Fruit fly (Drosophila melanogaster): Measurements from ENCODE around the gene Pkcdelta.

The Pkcdelta gene

DNA sequence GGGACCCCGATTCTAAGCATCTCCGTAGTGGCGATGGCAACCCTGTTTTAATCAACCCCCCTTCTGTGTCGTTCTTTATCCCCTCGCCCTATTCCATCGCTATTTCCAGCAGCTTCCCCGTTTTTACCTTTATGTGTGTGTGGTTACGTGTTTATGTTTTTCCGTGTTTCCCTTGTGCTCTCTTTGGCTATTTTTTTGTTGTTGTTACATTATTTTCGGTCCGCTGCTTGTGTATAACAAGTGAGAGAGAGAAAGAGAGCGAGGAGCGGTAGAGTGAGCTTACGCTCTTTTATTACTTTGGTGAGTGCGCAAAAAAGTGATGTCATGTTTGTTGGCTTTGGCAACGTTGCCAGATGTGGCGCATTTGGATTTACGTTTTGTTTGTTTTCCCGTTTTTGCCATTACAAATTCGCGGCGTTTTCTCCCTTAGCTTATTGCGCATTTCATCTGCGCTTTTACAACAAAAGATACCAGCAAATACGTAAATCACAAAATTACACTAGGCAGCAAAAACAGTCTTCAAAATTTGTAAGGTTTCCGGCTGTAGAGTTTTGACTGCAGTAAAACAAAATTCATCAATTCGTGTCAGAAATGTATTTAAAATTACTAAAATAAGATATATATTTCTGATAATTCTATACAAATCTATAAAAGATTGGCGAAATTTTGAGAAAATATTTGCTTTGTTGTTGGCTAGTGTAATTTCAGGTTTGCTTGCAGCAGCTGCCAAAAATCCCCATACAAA is 38.3 kb downstream of the Pkcdelta start (continued):
- TF ChIP-seq CG3065 (GFP tag; optimal IDR thresholded peaks at IDR 0.05): no peak
- TF ChIP-seq otp (GFP tag; IDR thresholded peaks at IDR 0.05): 0 out of 3 replicates have a peak, but pooled peaks have one; percentile 54
- TF ChIP-seq MBD-R2 (GFP tag; IDR thresholded peaks at IDR 0.05): peak; percentile 15; the same call in 1 of the 2 replicates
- TF ChIP-seq sens (GFP tag): peak; percentile 91
- peak in 1 of 2 experiments; percentile 92 for TF ChIP-seq Pdp1 (GFP tag; optimal IDR thresholded peaks at IDR 0.05)
- TF ChIP-seq Tbp (GFP tag; optimal IDR thresholded peaks at IDR 0.05): no peak
- peak; percentile 58; the same call in 1 of the 3 replicates for TF ChIP-seq H15 (GFP tag; IDR thresholded peaks at IDR 0.05)
- TF ChIP-seq ap (GFP tag; IDR thresholded peaks at IDR 0.05): peak; percentile 37; the same call in 1 of the 2 replicates
- peak; percentile 84 for TF ChIP-seq Rfx (GFP tag; IDR thresholded peaks at IDR 0.05)
- peak; percentile 65 for TF ChIP-seq nerfin-1 (tag; optimal IDR thresholded peaks at IDR 0.05)
- peak; percentile 24 for TF ChIP-seq CG4424 (GFP tag; optimal IDR thresholded peaks at IDR 0.05)
- peak; percentile 72 for TF ChIP-seq lmd (GFP tag; IDR thresholded peaks at IDR 0.05)
- TF ChIP-seq fru (optimal IDR thresholded peaks at IDR 0.05): no peak
- peak; percentile 59; the same call in 1 of the 2 replicates for TF ChIP-seq E2f2 (GFP tag; IDR thresholded peaks at IDR 0.05)
- TF ChIP-seq CG6272 (GFP tag; IDR thresholded peaks at IDR 0.05): peak; percentile 17; the same call in 1 of the 2 replicates
- peak; percentile 23; the same call in 1 of the 2 replicates for TF ChIP-seq NFAT (GFP tag; IDR thresholded peaks at IDR 0.05)
- TF ChIP-seq trem (tag; optimal IDR thresholded peaks at IDR 0.05): no peak
- TF ChIP-seq MTF-1 (GFP tag; optimal IDR thresholded peaks at IDR 0.05; ENCODE audit: borderline replicate concordance): peak; percentile 15
- peak; percentile 16 for TF ChIP-seq CG14710 (tag; optimal IDR thresholded peaks at IDR 0.05)
- TF ChIP-seq amos (GFP tag; IDR thresholded peaks at IDR 0.05; ENCODE audit: partially characterized antibody): no peak
- TF ChIP-seq scrt (GFP tag; optimal IDR thresholded peaks at IDR 0.05): peak; percentile 36
- peak; percentile 59 for TF ChIP-seq Rx (GFP tag; IDR thresholded peaks at IDR 0.05)
- TF ChIP-seq CG14441 (GFP tag; IDR thresholded peaks at IDR 0.05): peak; percentile 70
- 0 out of 3 replicates have a peak, but pooled peaks have one; percentile 45 for TF ChIP-seq CG2199 (GFP tag; IDR thresholded peaks at IDR 0.05)
- peak; percentile 47 for TF ChIP-seq CG7556 (GFP tag; optimal IDR thresholded peaks at IDR 0.05)
- TF ChIP-seq abd-A (tag; optimal IDR thresholded peaks at IDR 0.05): peak; percentile 93
- TF ChIP-seq zfh2 (GFP tag; optimal IDR thresholded peaks at IDR 0.05): no peak
- TF ChIP-seq Mes4 (GFP tag; optimal IDR thresholded peaks at IDR 0.05): no peak
- TF ChIP-seq CG8924 (tag; optimal IDR thresholded peaks at IDR 0.05): peak; percentile 58
- peak; percentile 26 for TF ChIP-seq CG5180 (GFP tag; optimal IDR thresholded peaks at IDR 0.05)
- TF ChIP-seq CG10321 (GFP tag; IDR thresholded peaks at IDR 0.05): peak; percentile 27; the same call in 1 of the 2 replicates
- TF ChIP-seq mam (GFP tag; optimal IDR thresholded peaks at IDR 0.05): peak; percentile 11
- TF ChIP-seq Xbp1 (GFP tag; optimal IDR thresholded peaks at IDR 0.05): no peak
- TF ChIP-seq chm (GFP tag; IDR thresholded peaks at IDR 0.05): no peak; the same call in 1 of the 2 replicates
- peak; percentile 60 for TF ChIP-seq CG13296 (GFP tag; optimal IDR thresholded peaks at IDR 0.05)
- TF ChIP-seq CG1647 (GFP tag; optimal IDR thresholded peaks at IDR 0.05): no peak
- peak; percentile 44 for TF ChIP-seq mirr (GFP tag; optimal IDR thresholded peaks at IDR 0.05)
- TF ChIP-seq Dek (tag; optimal IDR thresholded peaks at IDR 0.05): peak; percentile 27
- no peak for TF ChIP-seq CG9797 (GFP tag; optimal IDR thresholded peaks at IDR 0.05)
- peak in 1 of 3 experiments; percentile 2 for TF ChIP-seq lola (GFP tag; optimal IDR thresholded peaks at IDR 0.05)
- TF ChIP-seq CG17829 (tag; optimal IDR thresholded peaks at IDR 0.05): peak; percentile 36
- 0 out of 3 replicates have a peak, but pooled peaks have one; percentile 13 for TF ChIP-seq CG7357 (GFP tag; IDR thresholded peaks at IDR 0.05)
- no peak for TF ChIP-seq jigr1 (GFP tag; IDR thresholded peaks at IDR 0.05)
- TF ChIP-seq schlank (tag; optimal IDR thresholded peaks at IDR 0.05): peak; percentile 48
- TF ChIP-seq CG30431 (GFP tag; optimal IDR thresholded peaks at IDR 0.05): peak; percentile 10
- TF ChIP-seq CG13123 (GFP tag; optimal IDR thresholded peaks at IDR 0.05): no peak
- TF ChIP-seq tap (tag; optimal IDR thresholded peaks at IDR 0.05): peak; percentile 21
- no peak for TF ChIP-seq inv (GFP tag; IDR thresholded peaks at IDR 0.05; ENCODE audit: partially characterized antibody)
- no peak for TF ChIP-seq hkb (optimal IDR thresholded peaks at IDR 0.05)
- peak; percentile 63 for TF ChIP-seq hkb (GFP tag; IDR thresholded peaks at IDR 0.05)
